Worm (Caenorhabditis elegans) whole organism, midembryonic: ENCODE results near the gene F35F11.2.

Source experiments
- T22C8.4 ChIP-seq: fragments of 200-800 bp; sonication (Bioruptor generic); IDR thresholded peaks from 2 replicates; pipeline ENCODE4 v1.3.6; 2022; ENCODE audit warnings: missing genetic modification characterization, missing compliant biosample characterization
- flt-1 ChIP-seq: fragments of 200-800 bp; sonication (Bioruptor generic); IDR thresholded peaks from 2 replicates; pipeline ENCODE4 v1.3.6; 2022; ENCODE audit warnings: missing genetic modification characterization, missing compliant biosample characterization
- klf-2 ChIP-seq: fragments of 200-800 bp; sonication (Bioruptor generic); conservative IDR thresholded peaks from 2 replicates; pipeline ENCODE4 v1.3.6; 2022; ENCODE audit warnings: missing genetic modification reagents, missing genetic modification characterization, missing compliant biosample characterization
- med-1 ChIP-seq: sonication (generic microtip); optimal IDR thresholded peaks from 2 replicates; lab custom pipeline; 2017; ENCODE audit warnings: missing genetic modification characterization, mild to moderate bottlenecking, missing compliant biosample characterization, antibody characterized with exemption, missing genetic modification reagents; ENCODE audit not compliant: insufficient read depth
- ref-1 ChIP-seq: fragments of 200-800 bp; sonication (Bioruptor generic); conservative IDR thresholded peaks from 2 replicates; pipeline ENCODE4 v1.3.6; 2022; ENCODE audit warnings: missing genetic modification reagents, missing genetic modification characterization, missing compliant biosample characterization
- tab-1 ChIP-seq: fragments of 200-800 bp; sonication (Bioruptor generic); IDR thresholded peaks from 2 replicates; pipeline ENCODE4 v1.3.6; 2022; ENCODE audit warnings: missing genetic modification characterization, missing compliant biosample characterization
- ztf-23 ChIP-seq: fragments of 200-800 bp; sonication (Bioruptor generic); IDR thresholded peaks from 2 replicates; pipeline ENCODE4 v1.3.6; 2022; ENCODE audit warnings: missing genetic modification reagents, missing genetic modification characterization, missing compliant biosample characterization
- ztf-29 ChIP-seq: fragments of 200-800 bp; sonication (Bioruptor generic); IDR thresholded peaks from 2 replicates; pipeline ENCODE4 v1.3.6; 2022; ENCODE audit warnings: missing genetic modification reagents, missing genetic modification characterization, missing compliant biosample characterization

DNA sequence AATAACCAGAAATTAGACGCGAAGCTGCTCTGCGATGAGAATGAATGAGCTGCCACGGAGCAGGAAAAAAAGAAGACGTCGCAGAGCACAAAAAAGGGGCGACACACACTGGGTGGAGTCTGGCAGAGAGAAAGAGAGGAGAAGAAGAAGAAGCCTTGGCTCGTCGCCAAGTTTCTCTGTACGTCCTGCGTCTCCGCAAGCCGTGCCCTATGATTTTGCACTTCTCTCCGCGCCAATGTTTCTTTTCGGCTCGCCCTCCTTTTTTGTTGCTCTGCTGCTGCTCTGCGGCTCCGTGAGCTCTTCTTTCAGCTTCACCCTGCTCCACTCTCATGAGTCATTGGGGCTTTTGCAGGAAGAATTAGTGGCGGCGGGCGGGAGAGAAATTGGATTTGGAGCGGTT is 5.2 kb upstream of the F35F11.2 start, which contains the start of gene hlh-30:
- TF ChIP-seq T22C8.4 (GFP tag; lab: Robert Waterston, UW) (no peak), ref-1 (GFP tag; lab: Robert Waterston, UW) (no peak), flt-1 (GFP tag; lab: Robert Waterston, UW) (0 out of 2 replicates have a peak, but pooled peaks have one; percentile 16), klf-2 (GFP tag; lab: Robert Waterston, UW) (no peak), med-1 (GFP tag; lab: Kevin White, UChicago) (no peak), tab-1 (GFP tag; lab: Robert Waterston, UW) (no peak), ztf-29 (no peak), ztf-23 (GFP tag; lab: Robert Waterston, UW) (no peak)
